Worm (Caenorhabditis elegans): ENCODE data around the gene F26G1.10.

F26G1.10 gene

ce11 chrII:4773891-4774432 lies at the start of gene F26G1.10, which contains the start of gene F26G1.9:
TSS of gene F26G1.10 (plus strand) at chrII:4774382.
TSS of gene F26G1.9 (minus strand) at chrII:4773991.
- TF ChIP-seq elt-1 (tag; optimal IDR thresholded peaks at IDR 0.05) (no peak), lin-39 (tag; optimal IDR thresholded peaks at IDR 0.05) (no peak), ceh-16 (tag; optimal IDR thresholded peaks at IDR 0.05) (no peak), daf-12 (tag; optimal IDR thresholded peaks at IDR 0.05) (no peak), jun-1 (tag; optimal IDR thresholded peaks at IDR 0.05) (no peak), elt-2 (tag; optimal IDR thresholded peaks at IDR 0.05) (peak; percentile 23)

- TF ChIP-seq elt-2 (tag; optimal IDR thresholded peaks at IDR 0.05) (peak; percentile 49), nhr-28 (tag; optimal IDR thresholded peaks at IDR 0.05) (no peak), daf-12 (tag; optimal IDR thresholded peaks at IDR 0.05) (no peak), snpc-4 (tag; optimal IDR thresholded peaks at IDR 0.05) (no peak), ceh-28 (tag; optimal IDR thresholded peaks at IDR 0.05) (no peak), nhr-11 (tag; optimal IDR thresholded peaks at IDR 0.05) (no peak), lin-39 (tag; optimal IDR thresholded peaks at IDR 0.05) (no peak), nhr-77 (tag; optimal IDR thresholded peaks at IDR 0.05) (no peak), nhr-43 (tag; optimal IDR thresholded peaks at IDR 0.05; ENCODE audit: poor library complexity, severe bottlenecking) (no peak), nhr-23 (tag; optimal IDR thresholded peaks at IDR 0.05) (no peak), unc-62 (GFP tag; optimal IDR thresholded peaks at IDR 0.05) (no peak), eor-1 (tag; optimal IDR thresholded peaks at IDR 0.05) (no peak), hmg-11 (tag; optimal IDR thresholded peaks at IDR 0.05) (peak; percentile 56), ceh-16 (tag; optimal IDR thresholded peaks at IDR 0.05) (no peak), skn-1 (tag; optimal IDR thresholded peaks at IDR 0.05) (no peak), lin-15B (tag; optimal IDR thresholded peaks at IDR 0.05) (no peak), R02D3.7 (tag; optimal IDR thresholded peaks at IDR 0.05) (no peak), egl-5 (tag; optimal IDR thresholded peaks at IDR 0.05) (no peak), ama-1 (optimal IDR thresholded peaks at IDR 0.05) (no peak), elt-1 (tag; optimal IDR thresholded peaks at IDR 0.05) (no peak), nhr-12 (tag; optimal IDR thresholded peaks at IDR 0.05) (no peak), nfya-1 (tag; optimal IDR thresholded peaks at IDR 0.05; ENCODE audit: insufficient read depth) (no peak), ZK546.5 (tag; optimal IDR thresholded peaks at IDR 0.05) (no peak), pha-4 (tag; optimal IDR thresholded peaks at IDR 0.05) (peak; percentile 52), ztf-4 (tag; optimal IDR thresholded peaks at IDR 0.05) (no peak), egl-27 (tag; optimal IDR thresholded peaks at IDR 0.05) (no peak)
Observed at ce11 chrII:4726120-4726519, 48.1 kb upstream of the F26G1.10 start, which contains the start of gene F10G7.10. TSS of gene F10G7.10 (minus strand) at chrII:4726264.

- TF ChIP-seq ama-1 (optimal IDR thresholded peaks at IDR 0.05) = peak; percentile 72
- no peak for TF ChIP-seq ztf-11 (tag; optimal IDR thresholded peaks at IDR 0.05)
- peak; percentile 37 for TF ChIP-seq elt-2 (tag; optimal IDR thresholded peaks at IDR 0.05)
- TF ChIP-seq nhr-237 (tag; optimal IDR thresholded peaks at IDR 0.05) = no peak
- no peak for TF ChIP-seq zag-1 (tag; optimal IDR thresholded peaks at IDR 0.05)
- TF ChIP-seq mml-1 (tag; optimal IDR thresholded peaks at IDR 0.05) = no peak
Observed at ce11 chrII:4726750-4727384, 47.3 kb upstream of the F26G1.10 start.

DNA sequence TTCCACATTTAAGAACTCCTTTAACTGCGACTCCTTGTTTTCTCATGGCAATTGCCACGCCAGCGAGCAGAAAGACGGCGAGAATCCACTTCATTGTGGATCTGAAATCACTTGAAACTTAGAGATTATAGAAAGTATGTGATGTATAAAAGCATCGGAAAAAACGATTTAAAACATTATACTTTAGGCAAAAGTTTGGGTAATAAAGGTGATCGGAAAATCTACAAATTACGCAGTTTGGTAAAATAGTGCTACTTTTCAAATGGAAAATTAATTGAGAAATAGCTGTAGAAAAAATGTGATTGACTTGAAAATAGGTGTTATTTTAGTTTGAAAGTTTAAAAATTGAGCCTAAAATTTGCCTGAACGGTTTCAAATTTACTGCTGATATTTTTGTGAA lies 46.4 kb upstream of the F26G1.10 start, which contains the start of gene ttr-41:
Gene ttr-41, minus strand, starts transcription at position 101 of the 400 bp plus-strand sequence.
- TF ChIP-seq nhr-76 (tag; optimal IDR thresholded peaks at IDR 0.05) = no peak
- no peak for TF ChIP-seq ama-1 (optimal IDR thresholded peaks at IDR 0.05)
- TF ChIP-seq nhr-23 (tag; optimal IDR thresholded peaks at IDR 0.05) = no peak
- TF ChIP-seq elt-2 (tag; optimal IDR thresholded peaks at IDR 0.05) = no peak
- TF ChIP-seq sea-2 (GFP tag; optimal IDR thresholded peaks at IDR 0.05) = no peak
- TF ChIP-seq tbx-2 (tag; optimal IDR thresholded peaks at IDR 0.05) = no peak
- no peak for TF ChIP-seq ztf-4 (tag; optimal IDR thresholded peaks at IDR 0.05)
- TF ChIP-seq unc-39 (tag; optimal IDR thresholded peaks at IDR 0.05) = no peak
- TF ChIP-seq lin-39 (tag; optimal IDR thresholded peaks at IDR 0.05) = no peak
- TF ChIP-seq nfya-1 (tag; optimal IDR thresholded peaks at IDR 0.05; ENCODE audit: insufficient read depth) = no peak
- no peak for TF ChIP-seq nhr-28 (tag; optimal IDR thresholded peaks at IDR 0.05)
- TF ChIP-seq pha-4 (tag; optimal IDR thresholded peaks at IDR 0.05) = no peak
- TF ChIP-seq nhr-67 (tag; optimal IDR thresholded peaks at IDR 0.05) = no peak
- TF ChIP-seq mdl-1 (tag; optimal IDR thresholded peaks at IDR 0.05) = no peak
- no peak for TF ChIP-seq egl-5 (tag; optimal IDR thresholded peaks at IDR 0.05)
- TF ChIP-seq elt-3 (tag; optimal IDR thresholded peaks at IDR 0.05) = no peak
